Worm (Caenorhabditis elegans): ENCODE data around the gene T26E4.9.
"Not testable (repeated sequence)": the region's sequence is repeated elsewhere in the genome, so short reads cannot be mapped to it uniquely, and the experiment has no call there.

- TF ChIP-seq unc-62 (GFP tag; optimal IDR thresholded peaks at IDR 0.05); fkh-10 (GFP tag; optimal IDR thresholded peaks at IDR 0.05); tbx-2 (tag; optimal IDR thresholded peaks at IDR 0.05); egl-27 (tag; optimal IDR thresholded peaks at IDR 0.05); nhr-11 (tag; optimal IDR thresholded peaks at IDR 0.05); nhr-28 (tag; optimal IDR thresholded peaks at IDR 0.05); nhr-77 (tag; optimal IDR thresholded peaks at IDR 0.05); ceh-82 (tag; optimal IDR thresholded peaks at IDR 0.05); ama-1 (optimal IDR thresholded peaks at IDR 0.05); lin-15B (tag; optimal IDR thresholded peaks at IDR 0.05); nhr-23 (tag; optimal IDR thresholded peaks at IDR 0.05); ceh-9 (tag; optimal IDR thresholded peaks at IDR 0.05); ZK546.5 (tag; optimal IDR thresholded peaks at IDR 0.05); fkh-2 (tag; optimal IDR thresholded peaks at IDR 0.05): not testable (repeated sequence)
These were observed 49.6 kb downstream of the T26E4.9 start, which contains the start of gene str-5 for ce11 chrV:15752941-15753340.

Measured in whole organism, L3 larva.